Worm (Caenorhabditis elegans) whole organism, mixed stage, embryonic: ENCODE measurements around the gene suca-1.

Source experiments
- M03D4.4 ChIP-seq: sonication (generic microtip); optimal IDR thresholded peaks from 2 replicates; lab custom pipeline; 2017; ENCODE audit warnings: mild to moderate bottlenecking, missing genetic modification characterization, missing compliant biosample characterization
- bed-3 ChIP-seq: fragments of 200-800 bp; sonication (Bioruptor generic); optimal IDR thresholded peaks from 3 replicates; lab custom pipeline; 2018; ENCODE audit warnings: mild to moderate bottlenecking, missing genetic modification characterization, moderate library complexity, missing compliant biosample characterization
- blmp-1 ChIP-seq: fragments of 150-350 bp; optimal IDR thresholded peaks from 2 replicates; lab custom pipeline; 2014; ENCODE audit warnings: missing biosample characterization, missing genetic modification characterization
- ceh-39 ChIP-seq: fragments of 150-350 bp; optimal IDR thresholded peaks from 2 replicates; lab custom pipeline; 2014; ENCODE audit warnings: missing biosample characterization, missing genetic modification characterization
- ceh-43 ChIP-seq: fragments of 200-800 bp; sonication (Bioruptor generic); optimal IDR thresholded peaks from 2 replicates; lab custom pipeline; 2018; ENCODE audit warnings: mild to moderate bottlenecking, missing genetic modification characterization, moderate library complexity, missing compliant biosample characterization
- ceh-83 ChIP-seq: fragments of 200-800 bp; sonication (Bioruptor generic); optimal IDR thresholded peaks from 2 replicates; lab custom pipeline; 2018; ENCODE audit warnings: mild to moderate bottlenecking, missing genetic modification characterization, missing compliant biosample characterization
- ces-1 ChIP-seq: fragments of 150-350 bp; optimal IDR thresholded peaks from 2 replicates; lab custom pipeline; 2014; ENCODE audit warnings: missing biosample characterization, missing genetic modification reagents, missing genetic modification characterization
- cnd-1 ChIP-seq: fragments of 200-800 bp; sonication (Bioruptor generic); optimal IDR thresholded peaks from 2 replicates; lab custom pipeline; 2018; ENCODE audit warnings: mild to moderate bottlenecking, missing genetic modification characterization, missing compliant biosample characterization
- drap-1 ChIP-seq: fragments of 200-800 bp; sonication (Bioruptor generic); optimal IDR thresholded peaks from 3 replicates; lab custom pipeline; 2018; ENCODE audit warnings: mild to moderate bottlenecking, missing genetic modification characterization, missing compliant biosample characterization
- elt-1 ChIP-seq: sonication (generic microtip); optimal IDR thresholded peaks from 2 replicates; lab custom pipeline; 2017; ENCODE audit warnings: missing genetic modification characterization, mild to moderate bottlenecking, missing compliant biosample characterization, antibody characterized with exemption, moderate library complexity, borderline replicate concordance; ENCODE audit not compliant: insufficient read depth
- elt-3 ChIP-seq: fragments of 150-350 bp; optimal IDR thresholded peaks from 2 replicates; lab custom pipeline; 2014; ENCODE audit warnings: missing biosample characterization, missing genetic modification characterization
- flh-1 ChIP-seq: fragments of 200-800 bp; sonication (Bioruptor generic); optimal IDR thresholded peaks from 2 replicates; lab custom pipeline; 2018; ENCODE audit warnings: mild to moderate bottlenecking, missing genetic modification characterization, moderate library complexity, missing compliant biosample characterization
- ham-2 ChIP-seq: fragments of 200-800 bp; sonication (Bioruptor generic); optimal IDR thresholded peaks from 2 replicates; lab custom pipeline; 2018; ENCODE audit warnings: mild to moderate bottlenecking, missing genetic modification characterization, missing compliant biosample characterization
- hlh-1 ChIP-seq: fragments of 150-350 bp; optimal IDR thresholded peaks from 2 replicates; lab custom pipeline; 2014; ENCODE audit warnings: missing biosample characterization, missing genetic modification reagents, missing genetic modification characterization
- lin-13 ChIP-seq: fragments of 150-350 bp; optimal IDR thresholded peaks from 2 replicates; lab custom pipeline; 2014; ENCODE audit warnings: missing biosample characterization, missing genetic modification characterization
- lsy-2 ChIP-seq: fragments of 150-350 bp; optimal IDR thresholded peaks from 2 replicates; lab custom pipeline; 2014; ENCODE audit warnings: missing biosample characterization, missing genetic modification characterization
- mab-5 ChIP-seq: fragments of 150-350 bp; optimal IDR thresholded peaks from 2 replicates; lab custom pipeline; 2014; ENCODE audit warnings: missing biosample characterization, missing genetic modification characterization
- mep-1 ChIP-seq: fragments of 150-350 bp; optimal IDR thresholded peaks from 2 replicates; lab custom pipeline; 2017; ENCODE audit warnings: missing biosample characterization, missing genetic modification reagents, missing genetic modification characterization, inconsistent platforms
- mls-2 ChIP-seq: sonication (generic microtip); optimal IDR thresholded peaks from 2 replicates; lab custom pipeline; 2016; ENCODE audit warnings: mild to moderate bottlenecking, missing genetic modification characterization, moderate library complexity, missing compliant biosample characterization
- nhr-2 ChIP-seq: fragments of 150-350 bp; optimal IDR thresholded peaks from 2 replicates; lab custom pipeline; 2014; ENCODE audit warnings: missing biosample characterization, missing genetic modification characterization
- nhr-237 ChIP-seq: fragments of 150-350 bp; optimal IDR thresholded peaks from 2 replicates; lab custom pipeline; 2014; ENCODE audit warnings: missing biosample characterization, missing genetic modification characterization
- nhr-28 ChIP-seq: fragments of 150-350 bp; optimal IDR thresholded peaks from 2 replicates; lab custom pipeline; 2014; ENCODE audit warnings: missing biosample characterization, missing genetic modification characterization
- nhr-76 ChIP-seq: sonication (generic microtip); optimal IDR thresholded peaks from 2 replicates; lab custom pipeline; 2017; ENCODE audit warnings: missing biosample characterization, missing genetic modification characterization
- pha-4 ChIP-seq: fragments of 150-350 bp; optimal IDR thresholded peaks from 2 replicates; lab custom pipeline; 2018; ENCODE audit warnings: missing biosample characterization, missing genetic modification reagents, missing genetic modification characterization
- sem-2 ChIP-seq: fragments of 200-800 bp; sonication (Bioruptor generic); optimal IDR thresholded peaks from 2 replicates; lab custom pipeline; 2018; ENCODE audit warnings: mild to moderate bottlenecking, missing genetic modification characterization, missing compliant biosample characterization
- snpc-4 ChIP-seq: fragments of 150-350 bp; optimal IDR thresholded peaks from 2 replicates; lab custom pipeline; 2014; ENCODE audit warnings: missing biosample characterization, missing genetic modification characterization
- sptf-1 ChIP-seq: sonication (generic microtip); optimal IDR thresholded peaks from 2 replicates; lab custom pipeline; 2017; ENCODE audit warnings: mild to moderate bottlenecking, missing genetic modification characterization, moderate library complexity, missing compliant biosample characterization
- unc-120 ChIP-seq: sonication (generic microtip); optimal IDR thresholded peaks from 2 replicates; lab custom pipeline; 2017; ENCODE audit warnings: missing genetic modification characterization, missing compliant biosample characterization; ENCODE audit not compliant: poor library complexity, severe bottlenecking
- unc-39 ChIP-seq: fragments of 150-350 bp; optimal IDR thresholded peaks from 2 replicates; lab custom pipeline; 2014; ENCODE audit warnings: missing biosample characterization, missing genetic modification characterization
- unc-62 ChIP-seq: fragments of 150-350 bp; optimal IDR thresholded peaks from 2 replicates; lab custom pipeline; 2014; ENCODE audit warnings: missing biosample characterization, missing genetic modification reagents, missing genetic modification characterization
- zip-8 ChIP-seq: fragments of 150-350 bp; optimal IDR thresholded peaks from 2 replicates; lab custom pipeline; 2014; ENCODE audit warnings: missing biosample characterization, missing genetic modification characterization
- ztf-11 ChIP-seq: fragments of 150-350 bp; optimal IDR thresholded peaks from 2 replicates; lab custom pipeline; 2014; ENCODE audit warnings: missing biosample characterization, missing genetic modification characterization

Gene suca-1

ce11 chrX:10890965-10891364 lies 8.9 kb downstream of the suca-1 start, which contains the start of gene F47B10.4:
TSS of gene F47B10.4 (plus strand) at chrX:10891265.
- no peak for TF ChIP-seq pha-4 (tag; lab: Kevin White, UChicago)
- no peak for TF ChIP-seq ztf-11 (tag; lab: Kevin White, UChicago)
- no peak for TF ChIP-seq unc-120 (tag; lab: Kevin White, UChicago)
- no peak for TF ChIP-seq nhr-76
- TF ChIP-seq nhr-2, result no peak
- TF ChIP-seq ceh-39 (tag; lab: Kevin White, UChicago), result no peak
- no peak for TF ChIP-seq hlh-1 (tag; lab: Kevin White, UChicago)
- TF ChIP-seq unc-62 (GFP tag; lab: Kevin White, UChicago), result no peak
- TF ChIP-seq unc-39 (tag; lab: Kevin White, UChicago), result no peak
- TF ChIP-seq lin-13, result no peak
- no peak for TF ChIP-seq mab-5
- TF ChIP-seq elt-1, result no peak
- TF ChIP-seq M03D4.4, result no peak
- no peak for TF ChIP-seq zip-8 (tag; lab: Kevin White, UChicago)
- TF ChIP-seq ham-2 (GFP tag; lab: Kevin White, UChicago), result no peak
- no peak for TF ChIP-seq elt-3 (tag; lab: Kevin White, UChicago)

ce11 chrX:10890456-10890855 lies 9.5 kb downstream of the suca-1 start, which contains the start of gene F47B10.5:
TSS of gene F47B10.5 (minus strand) at chrX:10890556.
- TF ChIP-seq nhr-237 (tag; lab: Kevin White, UChicago) (no peak), mls-2 (tag; lab: Kevin White, UChicago) (no peak), pha-4 (tag; lab: Kevin White, UChicago) (no peak), sem-2 (GFP tag; lab: Kevin White, UChicago) (no peak), ztf-11 (tag; lab: Kevin White, UChicago) (no peak), ces-1 (no peak), ceh-39 (tag; lab: Kevin White, UChicago) (no peak), bed-3 (no peak), ham-2 (GFP tag; lab: Kevin White, UChicago) (no peak), elt-1 (no peak), blmp-1 (tag; lab: Kevin White, UChicago) (no peak), lin-13 (no peak), cnd-1 (tag; lab: Kevin White, UChicago) (no peak), nhr-28 (tag; lab: Kevin White, UChicago) (no peak), mep-1 (tag; lab: Kevin White, UChicago) (no peak), snpc-4 (no peak), sptf-1 (tag; lab: Kevin White, UChicago) (no peak), ceh-83 (GFP tag; lab: Kevin White, UChicago) (no peak), unc-62 (GFP tag; lab: Kevin White, UChicago) (no peak)
- TF ChIP-seq, all 35 proteins: peak for 0

ce11 chrX:10888201-10888600 lies 11.7 kb downstream of the suca-1 start, which contains the start of gene F47B10.6:
TSS of gene F47B10.6 (plus strand) at chrX:10888501.
- TF ChIP-seq snpc-4 (no peak), ceh-83 (GFP tag; lab: Kevin White, UChicago) (no peak), zip-8 (tag; lab: Kevin White, UChicago) (no peak), M03D4.4 (no peak), drap-1 (GFP tag; lab: Kevin White, UChicago) (no peak), mep-1 (tag; lab: Kevin White, UChicago) (no peak), nhr-76 (no peak), ztf-11 (tag; lab: Kevin White, UChicago) (no peak), ces-1 (no peak), mls-2 (tag; lab: Kevin White, UChicago) (no peak), blmp-1 (tag; lab: Kevin White, UChicago) (no peak), lsy-2 (tag; lab: Kevin White, UChicago) (no peak), unc-120 (tag; lab: Kevin White, UChicago) (no peak), ceh-43 (GFP tag; lab: Kevin White, UChicago) (no peak), ceh-39 (tag; lab: Kevin White, UChicago) (no peak), nhr-2 (no peak), unc-39 (tag; lab: Kevin White, UChicago) (no peak), unc-62 (GFP tag; lab: Kevin White, UChicago) (no peak), flh-1 (GFP tag; lab: Kevin White, UChicago) (no peak), elt-3 (tag; lab: Kevin White, UChicago) (no peak)

- no peak for TF ChIP-seq unc-120 (tag; lab: Kevin White, UChicago)
- no peak for TF ChIP-seq ceh-39 (tag; lab: Kevin White, UChicago)
Measured at ce11 chrX:10885872-10886271, 14.0 kb downstream of the suca-1 start, which contains the start of gene T21E8.5. TSS of gene T21E8.5 (plus strand) at chrX:10886172.
